Worm (Caenorhabditis elegans) whole organism, early embryonic: ENCODE results near the gene rpt-4.

Experiments
- B0310.2 ChIP-seq: sonication (generic microtip); optimal IDR thresholded peaks from 2 replicates; lab custom pipeline; 2016; ENCODE audit warnings: mild to moderate bottlenecking, missing genetic modification characterization, missing compliant biosample characterization
- F13C5.2 ChIP-seq: sonication (generic microtip); optimal IDR thresholded peaks from 2 replicates; lab custom pipeline; 2017; ENCODE audit warnings: mild to moderate bottlenecking, missing genetic modification characterization, inconsistent platforms, missing compliant biosample characterization
- aly-1 ChIP-seq: sonication (generic microtip); optimal IDR thresholded peaks from 2 replicates; lab custom pipeline; 2016; ENCODE audit warnings: missing genetic modification characterization, missing compliant biosample characterization
- ama-1 ChIP-seq: fragments of 150-350 bp; optimal IDR thresholded peaks from 2 replicates; lab custom pipeline; 2014
- ceh-13 ChIP-seq: fragments of 200-800 bp; sonication (Bioruptor generic); optimal IDR thresholded peaks from 2 replicates; lab custom pipeline; 2018; ENCODE audit warnings: mild to moderate bottlenecking, missing genetic modification characterization, missing compliant biosample characterization
- ceh-36 ChIP-seq: sonication (generic microtip); optimal IDR thresholded peaks from 2 replicates; lab custom pipeline; 2016; ENCODE audit warnings: missing genetic modification characterization, inconsistent platforms, missing compliant biosample characterization
- ets-7 ChIP-seq: sonication (generic microtip); optimal IDR thresholded peaks from 2 replicates; lab custom pipeline; 2016; ENCODE audit warnings: missing genotype, missing genetic modification characterization, missing compliant biosample characterization
- flt-1 ChIP-seq: fragments of 200-800 bp; sonication (Bioruptor generic); IDR thresholded peaks from 2 replicates; pipeline ENCODE4 v1.3.6; 2022; ENCODE audit warnings: missing genetic modification characterization, missing compliant biosample characterization
- hmbx-1 ChIP-seq: sonication (generic microtip); optimal IDR thresholded peaks from 2 replicates; lab custom pipeline; 2016; ENCODE audit warnings: mild to moderate bottlenecking, missing genetic modification characterization, missing compliant biosample characterization
- hmg-4 ChIP-seq: fragments of 200-800 bp; sonication (Bioruptor generic); optimal IDR thresholded peaks from 2 replicates; lab custom pipeline; 2018; ENCODE audit warnings: mild to moderate bottlenecking, missing genetic modification characterization, missing compliant biosample characterization
- hnd-1 ChIP-seq: sonication (generic microtip); optimal IDR thresholded peaks from 2 replicates; lab custom pipeline; 2016; ENCODE audit warnings: missing genetic modification characterization, missing compliant biosample characterization
- pes-1 ChIP-seq: fragments of 200-800 bp; sonication (Bioruptor generic); IDR thresholded peaks from 2 replicates; pipeline ENCODE4 v1.3.6; 2022; ENCODE audit warnings: missing genetic modification reagents, missing genetic modification characterization, missing compliant biosample characterization
- scrt-1 ChIP-seq: fragments of 200-800 bp; sonication (Bioruptor generic); IDR thresholded peaks from 2 replicates; pipeline ENCODE4 v1.3.6; 2022; ENCODE audit warnings: missing genetic modification characterization, missing compliant biosample characterization
- sea-1 ChIP-seq: fragments of 200-800 bp; sonication (Bioruptor generic); conservative IDR thresholded peaks from 2 replicates; pipeline ENCODE4 v1.3.6; 2022; ENCODE audit warnings: missing genetic modification characterization, missing compliant biosample characterization
- tbx-11 ChIP-seq: fragments of 200-800 bp; sonication (Bioruptor generic); IDR thresholded peaks from 2 replicates; pipeline ENCODE4 v1.3.6; 2022; ENCODE audit warnings: missing genetic modification characterization, missing compliant biosample characterization
- tbx-37 ChIP-seq: fragments of 200-800 bp; sonication (Bioruptor generic); conservative IDR thresholded peaks from 2 replicates; pipeline ENCODE4 v1.3.6; 2022; ENCODE audit warnings: missing genetic modification reagents, missing genetic modification characterization, missing compliant biosample characterization
- tra-4 ChIP-seq: sonication (generic microtip); optimal IDR thresholded peaks from 2 replicates; lab custom pipeline; 2017; ENCODE audit warnings: missing genetic modification characterization, missing compliant biosample characterization

Gene rpt-4

ce11 chrII:11783-12182, 34.2 kb downstream of the rpt-4 start, which contains the start of gene best-4:
best-4 (minus strand) TSS chrII:11883.
- no peak for TF ChIP-seq B0310.2 (tag; lab: Kevin White, UChicago)
- no peak for TF ChIP-seq hnd-1 (tag; lab: Kevin White, UChicago)
- TF ChIP-seq sea-1 = no peak
- no peak for TF ChIP-seq scrt-1 (GFP tag; lab: Robert Waterston, UW)
- TF ChIP-seq tbx-11 (GFP tag; lab: Robert Waterston, UW) = no peak

ce11 chrII:8212-8611, 37.8 kb downstream of the rpt-4 start:
- no peak for TF ChIP-seq scrt-1 (GFP tag; lab: Robert Waterston, UW)
- no peak for TF ChIP-seq tra-4 (tag; lab: Kevin White, UChicago)

ce11 chrII:6349-6748, 39.7 kb downstream of the rpt-4 start, which contains the start of gene osta-1:
osta-1 (plus strand) TSS chrII:6657.
- TF ChIP-seq scrt-1 (GFP tag; lab: Robert Waterston, UW) = no peak
- TF ChIP-seq ama-1 = no peak
- TF ChIP-seq aly-1 (tag; lab: Kevin White, UChicago) = no peak
- no peak for TF ChIP-seq hmg-4 (GFP tag; lab: Kevin White, UChicago)
- TF ChIP-seq hmbx-1 (tag; lab: Kevin White, UChicago) = no peak
- TF ChIP-seq ets-7 (tag; lab: Kevin White, UChicago) = no peak

- TF ChIP-seq pes-1 = no peak
- no peak for TF ChIP-seq flt-1 (GFP tag; lab: Robert Waterston, UW)
- no peak for TF ChIP-seq B0310.2 (tag; lab: Kevin White, UChicago)
- TF ChIP-seq scrt-1 (GFP tag; lab: Robert Waterston, UW) = no peak
- no peak for TF ChIP-seq hmbx-1 (tag; lab: Kevin White, UChicago)
- no peak for TF ChIP-seq tbx-11 (GFP tag; lab: Robert Waterston, UW)
- no peak for TF ChIP-seq ets-7 (tag; lab: Kevin White, UChicago)
- TF ChIP-seq F13C5.2 = no peak
- TF ChIP-seq ceh-36 (tag; lab: Kevin White, UChicago) = no peak
- TF ChIP-seq hnd-1 (tag; lab: Kevin White, UChicago) = no peak
- no peak for TF ChIP-seq hmg-4 (GFP tag; lab: Kevin White, UChicago)
- TF ChIP-seq ama-1 = no peak
- TF ChIP-seq tbx-37 (GFP tag; lab: Robert Waterston, UW) = no peak
- TF ChIP-seq ceh-13 (GFP tag; lab: Kevin White, UChicago) = no peak
- no peak for TF ChIP-seq sea-1
- no peak for TF ChIP-seq tra-4 (tag; lab: Kevin White, UChicago)
- no peak for TF ChIP-seq aly-1 (tag; lab: Kevin White, UChicago)
Measured at ce11 chrII:4793-5192, 41.2 kb downstream of the rpt-4 start.

ce11 chrII:1334-1898, 44.6 kb downstream of the rpt-4 start, which contains the start of gene 2L52.1:
2L52.1 (plus strand) TSS chrII:1848.
- TF ChIP-seq sea-1 (no peak), B0310.2 (tag; lab: Kevin White, UChicago) (no peak), tbx-37 (GFP tag; lab: Robert Waterston, UW) (no peak), hnd-1 (tag; lab: Kevin White, UChicago) (no peak), scrt-1 (GFP tag; lab: Robert Waterston, UW) (no peak), pes-1 (no peak)

ce11 chrII:586-985, 45.4 kb downstream of the rpt-4 start:
- TF ChIP-seq ceh-13 (GFP tag; lab: Kevin White, UChicago) (peak; percentile 19), ceh-36 (tag; lab: Kevin White, UChicago) (no peak)
